Worm (Caenorhabditis elegans): Measurements from ENCODE around the gene K08D8.4.

Gene K08D8.4

DNA sequence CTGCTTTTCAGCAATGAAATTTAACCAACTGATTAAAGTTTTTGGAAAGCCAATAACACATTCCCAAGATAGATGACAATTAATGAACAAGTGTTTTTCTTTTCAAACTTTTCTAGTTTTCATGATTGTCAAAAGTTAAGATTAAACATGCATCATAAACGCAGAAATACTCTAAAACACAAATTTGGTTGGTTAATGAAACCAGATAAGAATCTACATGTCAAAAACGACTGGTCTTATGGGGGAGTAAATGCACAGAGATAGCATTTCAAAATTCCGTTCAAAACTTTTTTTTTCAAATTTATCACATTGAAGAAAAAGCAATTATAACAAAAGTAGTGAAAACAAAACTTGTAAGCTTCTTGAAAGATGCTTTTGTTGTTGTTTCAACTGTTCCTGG is 6.1 kb downstream of the K08D8.4 start:
- TF ChIP-seq snpc-4 (tag; optimal IDR thresholded peaks at IDR 0.05), result no peak
- no peak for TF ChIP-seq unc-120 (tag; optimal IDR thresholded peaks at IDR 0.05; ENCODE audit: poor library complexity, severe bottlenecking)
- no peak for TF ChIP-seq ces-1 (GFP tag; optimal IDR thresholded peaks at IDR 0.05)
- no peak for TF ChIP-seq elt-1 (tag; optimal IDR thresholded peaks at IDR 0.05; ENCODE audit: borderline replicate concordance, insufficient read depth)
- TF ChIP-seq mls-2 (tag; optimal IDR thresholded peaks at IDR 0.05), result no peak
- TF ChIP-seq mep-1 (tag; optimal IDR thresholded peaks at IDR 0.05), result no peak
- TF ChIP-seq unc-39 (tag; optimal IDR thresholded peaks at IDR 0.05), result no peak
- TF ChIP-seq nhr-76 (tag; optimal IDR thresholded peaks at IDR 0.05), result no peak
- no peak for TF ChIP-seq unc-62 (GFP tag; optimal IDR thresholded peaks at IDR 0.05)
- no peak for TF ChIP-seq blmp-1 (tag; optimal IDR thresholded peaks at IDR 0.05)
- TF ChIP-seq pha-4 (tag; optimal IDR thresholded peaks at IDR 0.05), result no peak
- no peak for TF ChIP-seq nhr-237 (tag; optimal IDR thresholded peaks at IDR 0.05)
- no peak for TF ChIP-seq lsy-2 (tag; optimal IDR thresholded peaks at IDR 0.05)
- TF ChIP-seq nhr-2 (tag; optimal IDR thresholded peaks at IDR 0.05), result no peak
- TF ChIP-seq zip-8 (tag; optimal IDR thresholded peaks at IDR 0.05), result no peak
- no peak for TF ChIP-seq hlh-1 (tag; optimal IDR thresholded peaks at IDR 0.05)

DNA sequence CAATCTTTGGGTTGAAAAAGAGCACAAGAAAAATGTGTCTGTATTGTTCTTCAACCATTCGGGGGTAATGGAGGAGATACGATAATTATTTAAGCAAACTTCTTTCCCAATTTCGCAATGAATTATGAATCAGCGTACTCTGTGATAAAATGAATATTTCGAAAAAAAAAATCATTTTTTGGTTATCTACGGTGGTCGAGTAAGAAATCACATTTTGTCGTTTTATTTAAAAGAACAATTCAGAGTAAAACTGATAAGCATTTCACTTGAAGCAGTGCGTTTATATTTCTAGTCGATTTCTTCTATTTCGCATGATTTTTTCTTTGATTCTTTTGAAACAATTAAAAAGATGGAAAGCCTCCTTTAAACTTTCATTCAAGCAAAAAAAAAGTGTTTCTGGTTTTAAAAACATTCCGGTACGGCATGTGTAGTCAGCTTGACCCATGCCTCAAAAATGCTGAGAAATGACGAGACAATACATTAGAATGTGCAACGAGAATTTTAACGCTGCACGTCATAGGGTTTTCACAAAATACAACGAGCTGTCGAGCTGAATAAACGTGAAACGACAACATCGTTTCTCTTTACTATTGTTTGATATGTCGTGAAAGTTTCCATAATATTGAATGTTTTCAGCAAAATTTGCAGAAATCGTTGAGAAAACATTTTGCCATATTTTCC is 7.2 kb downstream of the K08D8.4 start, which contains the start of gene K08D8.2:
Gene K08D8.2, plus strand, starts transcription at position 631 of the 681 bp plus-strand sequence.
- no peak for TF ChIP-seq lsy-2 (tag; optimal IDR thresholded peaks at IDR 0.05)
- no peak for TF ChIP-seq elt-3 (tag; optimal IDR thresholded peaks at IDR 0.05)
- TF ChIP-seq sptf-1 (tag; optimal IDR thresholded peaks at IDR 0.05), result no peak
- TF ChIP-seq nhr-237 (tag; optimal IDR thresholded peaks at IDR 0.05), result no peak
- TF ChIP-seq flh-1 (GFP tag; optimal IDR thresholded peaks at IDR 0.05), result no peak
- TF ChIP-seq nhr-12 (tag; optimal IDR thresholded peaks at IDR 0.05), result no peak

DNA sequence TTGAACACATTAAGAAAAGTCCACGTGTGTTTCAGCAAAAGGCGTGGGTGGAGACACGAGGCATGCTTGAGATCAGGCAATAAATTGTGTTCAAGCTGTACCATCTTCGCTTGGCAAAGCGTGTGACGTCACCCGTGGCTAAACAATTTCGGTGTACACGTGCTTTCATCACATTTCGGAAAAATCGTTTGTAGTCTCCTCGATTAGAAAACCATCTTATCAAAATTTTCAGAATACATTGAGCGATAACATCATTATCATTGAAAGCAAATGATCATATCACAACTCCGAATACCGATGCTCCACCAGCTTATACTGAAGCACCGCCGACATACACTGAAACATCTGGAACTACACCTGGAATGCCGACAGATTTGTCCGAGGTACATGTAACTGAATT is 8.2 kb downstream of the K08D8.4 start:
- TF ChIP-seq pha-4 (tag; optimal IDR thresholded peaks at IDR 0.05) (no peak), M03D4.4 (tag; optimal IDR thresholded peaks at IDR 0.05) (no peak), zip-8 (tag; optimal IDR thresholded peaks at IDR 0.05) (no peak), lsy-2 (tag; optimal IDR thresholded peaks at IDR 0.05) (no peak), snpc-4 (tag; optimal IDR thresholded peaks at IDR 0.05) (no peak), ztf-11 (tag; optimal IDR thresholded peaks at IDR 0.05) (no peak), tbx-8 (GFP tag; optimal IDR thresholded peaks at IDR 0.05) (no peak), mls-2 (tag; optimal IDR thresholded peaks at IDR 0.05) (no peak), blmp-1 (tag; optimal IDR thresholded peaks at IDR 0.05) (no peak), nhr-28 (tag; optimal IDR thresholded peaks at IDR 0.05) (no peak), hlh-1 (tag; optimal IDR thresholded peaks at IDR 0.05) (no peak), bed-3 (GFP tag; optimal IDR thresholded peaks at IDR 0.05) (no peak), nhr-2 (tag; optimal IDR thresholded peaks at IDR 0.05) (no peak), flh-1 (GFP tag; optimal IDR thresholded peaks at IDR 0.05) (no peak), mep-1 (tag; optimal IDR thresholded peaks at IDR 0.05) (no peak)

DNA sequence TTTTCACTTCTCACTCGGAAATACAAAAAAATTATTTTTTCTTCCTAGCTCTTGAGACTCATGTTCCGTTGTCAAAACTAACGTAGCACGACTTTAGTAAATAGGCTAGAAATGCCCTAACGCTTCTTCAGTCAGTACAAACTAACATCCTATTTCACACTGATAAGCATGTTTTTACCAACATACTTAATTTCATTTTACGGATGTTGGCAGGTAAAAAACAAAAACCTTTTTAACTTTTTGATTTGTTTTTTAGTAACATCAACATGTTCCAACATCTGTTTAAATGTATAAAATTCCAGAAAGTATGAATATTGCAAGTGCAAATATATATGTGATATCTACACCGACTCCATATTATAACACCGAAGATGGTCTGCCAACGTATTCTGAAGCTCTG is 9.5 kb downstream of the K08D8.4 start, which contains the start of gene K08D8.10:
Gene K08D8.10, plus strand, starts transcription at position 301 of the 400 bp plus-strand sequence.
- TF ChIP-seq ham-2 (GFP tag; optimal IDR thresholded peaks at IDR 0.05) (no peak), ceh-43 (GFP tag; optimal IDR thresholded peaks at IDR 0.05) (no peak), nhr-237 (tag; optimal IDR thresholded peaks at IDR 0.05) (no peak), tbx-8 (GFP tag; optimal IDR thresholded peaks at IDR 0.05) (no peak), lsy-2 (tag; optimal IDR thresholded peaks at IDR 0.05) (no peak), drap-1 (GFP tag; optimal IDR thresholded peaks at IDR 0.05) (no peak), lin-32 (GFP tag; optimal IDR thresholded peaks at IDR 0.05) (no peak), blmp-1 (tag; optimal IDR thresholded peaks at IDR 0.05) (no peak), sem-2 (GFP tag; optimal IDR thresholded peaks at IDR 0.05) (no peak), cnd-1 (tag; optimal IDR thresholded peaks at IDR 0.05) (no peak), unc-120 (tag; optimal IDR thresholded peaks at IDR 0.05; ENCODE audit: poor library complexity, severe bottlenecking) (no peak), snpc-4 (tag; optimal IDR thresholded peaks at IDR 0.05) (no peak), ces-1 (GFP tag; optimal IDR thresholded peaks at IDR 0.05) (no peak), nhr-2 (tag; optimal IDR thresholded peaks at IDR 0.05) (no peak), ceh-39 (tag; optimal IDR thresholded peaks at IDR 0.05) (no peak), elt-1 (tag; optimal IDR thresholded peaks at IDR 0.05; ENCODE audit: borderline replicate concordance, insufficient read depth) (no peak)

All from whole organism, mixed stage, embryonic.